Worm (Caenorhabditis elegans) whole organism, L1 larva: Measurements from ENCODE around the gene toca-1.

Experiments
- ceh-8 ChIP-seq: fragments of 200-800 bp; sonication (Bioruptor generic); optimal IDR thresholded peaks from 2 replicates; lab custom pipeline; 2018; ENCODE audit warnings: mild to moderate bottlenecking, missing genetic modification characterization, moderate library complexity, missing compliant biosample characterization
- ceh-82 ChIP-seq, 3 experiments: fragments of 150-350 bp in 1 of 3; sonication (generic microtip) in 2 of 3; optimal IDR thresholded peaks; 2 replicates each; lab custom pipeline; 2014 to 2017; ENCODE audit warnings: missing biosample characterization in 3 of 3, missing genetic modification characterization in 3 of 3
- lin-13 ChIP-seq: fragments of 150-350 bp; optimal IDR thresholded peaks from 2 replicates; lab custom pipeline; 2014; ENCODE audit warnings: missing biosample characterization, missing genetic modification reagents, missing genetic modification characterization
- mep-1 ChIP-seq: fragments of 150-350 bp; optimal IDR thresholded peaks from 2 replicates; lab custom pipeline; 2014; ENCODE audit warnings: missing biosample characterization, missing genetic modification characterization
- rnt-1 ChIP-seq: sonication (generic microtip); optimal IDR thresholded peaks from 2 replicates; lab custom pipeline; 2016; ENCODE audit warnings: mild to moderate bottlenecking, missing genetic modification characterization, moderate library complexity, missing compliant biosample characterization
- snpc-4 ChIP-seq: fragments of 150-350 bp; optimal IDR thresholded peaks from 2 replicates; lab custom pipeline; 2014; ENCODE audit warnings: missing biosample characterization, missing genetic modification characterization
- zag-1 ChIP-seq: fragments of 150-350 bp; optimal IDR thresholded peaks from 2 replicates; lab custom pipeline; 2014; ENCODE audit warnings: missing biosample characterization, missing genetic modification characterization

DNA sequence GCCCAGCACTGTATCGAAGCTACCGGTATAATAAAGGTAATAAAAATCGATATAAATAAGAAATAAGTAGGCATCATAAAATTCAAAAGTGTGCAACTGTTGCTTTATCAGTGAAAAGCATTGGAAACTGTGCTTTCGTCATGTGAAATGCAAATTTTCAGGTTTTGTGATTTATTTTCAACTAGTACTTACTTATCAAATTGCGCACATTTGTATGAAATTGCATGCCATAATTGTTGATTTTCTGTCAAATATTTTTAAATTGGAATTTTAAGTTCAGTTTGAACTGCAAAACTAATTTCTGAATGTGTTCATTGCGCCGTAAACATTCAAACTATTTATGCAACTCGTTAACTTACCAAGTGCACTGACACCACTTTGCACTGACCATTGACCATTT is 35.6 kb downstream of the toca-1 start, which contains the start of gene D1005.4:
- TF ChIP-seq snpc-4 (tag; lab: Kevin White, UChicago) (no peak), ceh-8 (GFP tag; lab: Kevin White, UChicago) (no peak), zag-1 (tag; lab: Kevin White, UChicago) (no peak), lin-13 (GFP tag; lab: Kevin White, UChicago) (no peak), ceh-82 (tag; optimal IDR thresholded peaks at IDR 0.05; lab: Kevin White, UChicago) (no peak), rnt-1 (tag; lab: Kevin White, UChicago) (no peak), mep-1 (tag; lab: Kevin White, UChicago) (no peak)
